Fruit fly (Drosophila melanogaster) S2 (cell line): ENCODE data around the gene CG9915.

Experiments
- CG8478 ChIP-seq: fragments of >200 bp; optimal IDR thresholded peaks from 2 replicates; lab custom pipeline; 2018
- CTCF ChIP-seq, 2 experiments: fragments of >200 bp; optimal IDR thresholded peaks; 2 replicates each; lab custom pipeline; 2018

DNA sequence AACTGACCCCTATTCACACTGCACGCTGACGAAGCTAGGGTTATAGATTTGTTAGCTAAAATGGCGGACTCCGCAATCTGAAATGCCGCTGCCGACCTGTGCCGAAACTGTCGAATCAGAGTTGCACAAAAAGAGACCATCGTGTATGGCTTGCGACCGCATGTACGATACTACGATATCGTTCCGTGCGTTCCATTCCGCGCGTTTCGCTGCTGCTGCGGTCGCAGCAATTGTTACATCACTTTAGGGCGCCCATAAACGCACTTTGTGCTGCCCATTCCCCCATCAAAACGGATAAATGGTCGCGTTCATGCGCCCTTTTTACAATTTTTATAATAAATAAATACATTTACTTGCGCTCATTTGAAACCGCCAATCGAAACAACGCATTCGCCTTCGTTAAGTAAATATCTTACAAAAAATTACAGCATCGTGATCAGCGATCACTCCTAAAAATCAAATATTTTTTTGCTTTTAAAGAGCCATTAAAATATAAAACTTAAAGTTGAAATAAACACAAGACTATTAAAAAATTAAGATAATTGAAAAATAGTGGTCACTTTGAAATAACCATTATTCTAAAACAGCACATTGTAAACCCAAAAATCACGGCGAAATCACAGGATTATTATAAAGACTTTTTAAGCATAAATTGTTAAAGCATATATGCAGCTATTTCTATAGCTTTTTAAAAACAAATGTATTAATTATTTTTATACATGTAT lies 7.4 kb upstream of the CG9915 start, which contains the start of gene Cyp1:
- TF ChIP-seq CG8478 (lab: Kevin White, UChicago) (no peak), CTCF (optimal IDR thresholded peaks at IDR 0.05; lab: Kevin White, UChicago) (no peak)
